Fruit fly (Drosophila melanogaster) Kc167 (cell line): ENCODE results near the gene Bem46.

Experiments used
- Myc ChIP-seq: fragments of >200 bp; optimal IDR thresholded peaks from 2 replicates; lab custom pipeline; 2017; ENCODE audit warnings: missing external identifiers
- Sin3A ChIP-seq: fragments of >200 bp; optimal IDR thresholded peaks from 2 replicates; lab custom pipeline; 2018; ENCODE audit warnings: missing external identifiers
- h ChIP-seq: fragments of >200 bp; optimal IDR thresholded peaks from 3 replicates; lab custom pipeline; 2018; ENCODE audit warnings: missing external identifiers
- insv ChIP-seq: fragments of >200 bp; optimal IDR thresholded peaks from 3 replicates; lab custom pipeline; 2018; ENCODE audit warnings: missing external identifiers
- psq ChIP-seq: fragments of >200 bp; optimal IDR thresholded peaks from 2 replicates; lab custom pipeline; 2017; ENCODE audit warnings: missing external identifiers
- ttk ChIP-seq: sonication (Bioruptor generic); optimal IDR thresholded peaks from 2 replicates; lab custom pipeline; 2017; ENCODE audit warnings: missing external identifiers

Bem46 gene

DNA sequence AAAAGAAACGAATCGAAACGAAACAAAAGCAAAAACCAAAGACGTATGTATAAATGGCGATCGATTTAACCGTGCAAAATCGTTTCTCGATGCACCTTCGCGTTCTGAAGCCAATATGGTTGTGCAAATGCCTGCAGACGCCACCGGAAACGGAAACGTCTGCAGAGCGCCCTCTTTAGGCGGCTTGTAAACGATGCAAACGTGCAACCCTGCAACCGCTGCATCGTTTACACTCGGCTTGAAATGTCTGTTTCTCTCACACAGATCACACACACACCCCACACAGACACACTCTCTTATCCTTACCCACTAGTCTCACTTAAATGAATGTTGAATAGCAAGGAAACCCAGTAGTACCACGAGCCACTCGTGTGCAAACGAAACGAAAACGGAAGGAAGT, 21.0 kb upstream of the Bem46 start:
- no peak for TF ChIP-seq ttk (lab: Kevin White, UChicago)
- no peak for TF ChIP-seq Sin3A (lab: Kevin White, UChicago)
- no peak for TF ChIP-seq insv (lab: Kevin White, UChicago)
- TF ChIP-seq h (lab: Kevin White, UChicago) = no peak
- no peak for TF ChIP-seq Myc (lab: Kevin White, UChicago)
- TF ChIP-seq psq = no peak

DNA sequence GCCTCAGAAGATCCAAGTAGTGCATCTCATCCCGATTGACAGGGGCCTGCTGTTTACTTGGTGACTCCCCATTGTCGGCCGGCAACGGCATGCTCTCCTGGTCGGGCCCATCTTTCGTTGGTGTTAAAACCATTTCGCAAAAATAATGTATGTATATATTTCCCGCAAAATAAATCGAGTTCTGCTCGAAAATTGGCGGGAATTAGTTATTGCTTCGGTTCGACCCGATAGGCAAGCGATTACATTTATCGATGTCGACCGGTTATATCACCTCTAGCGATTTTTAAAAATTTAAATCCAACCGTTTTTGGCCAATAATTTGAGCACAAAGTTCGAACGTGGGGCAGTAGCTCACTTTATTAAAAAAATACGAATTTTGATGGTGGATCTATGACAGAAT, 18.5 kb upstream of the Bem46 start, which contains the start of gene Ts:
TSS of gene Ts (minus strand) at position 201 of the 400 bp plus-strand sequence.
- TF ChIP-seq Sin3A (lab: Kevin White, UChicago) = no peak
- TF ChIP-seq ttk (lab: Kevin White, UChicago) = no peak
- TF ChIP-seq Myc (lab: Kevin White, UChicago) = no peak
- TF ChIP-seq h (lab: Kevin White, UChicago) = no peak
- no peak for TF ChIP-seq insv (lab: Kevin White, UChicago)
- TF ChIP-seq psq = no peak

DNA sequence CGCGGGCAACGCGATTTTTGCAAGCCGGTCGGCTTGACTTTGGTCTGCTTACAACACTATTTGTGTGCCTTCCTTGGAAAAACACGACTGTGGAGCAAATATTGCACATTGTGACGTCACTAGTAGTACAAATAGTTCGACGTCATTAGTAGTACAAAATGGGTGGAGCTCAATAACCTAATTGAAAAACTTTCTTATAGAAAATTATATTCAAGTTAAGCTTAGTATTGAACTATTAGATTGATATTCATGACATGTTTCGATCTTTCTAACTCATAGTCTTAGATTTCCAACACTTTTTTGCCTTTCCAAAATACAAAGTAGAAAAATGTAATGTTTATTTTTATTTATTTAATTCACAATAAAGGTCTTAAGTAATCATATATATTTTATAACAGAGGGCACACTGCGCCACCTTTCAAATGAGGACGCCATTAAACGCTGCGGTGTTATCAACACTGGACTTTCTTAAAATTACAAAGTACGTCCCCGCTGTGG, 15.4 kb upstream of the Bem46 start, which contains the start of the genes Rrp1 and gammaTub23C:
TSS of gene Rrp1 (minus strand) at position 70 of the 498 bp plus-strand sequence.
TSS of gene gammaTub23C (plus strand) at position 453 of the 498 bp plus-strand sequence.
- TF ChIP-seq Myc (lab: Kevin White, UChicago) (no peak), Sin3A (lab: Kevin White, UChicago) (no peak), h (lab: Kevin White, UChicago) (no peak), ttk (lab: Kevin White, UChicago) (no peak), insv (lab: Kevin White, UChicago) (no peak), psq (no peak)

DNA sequence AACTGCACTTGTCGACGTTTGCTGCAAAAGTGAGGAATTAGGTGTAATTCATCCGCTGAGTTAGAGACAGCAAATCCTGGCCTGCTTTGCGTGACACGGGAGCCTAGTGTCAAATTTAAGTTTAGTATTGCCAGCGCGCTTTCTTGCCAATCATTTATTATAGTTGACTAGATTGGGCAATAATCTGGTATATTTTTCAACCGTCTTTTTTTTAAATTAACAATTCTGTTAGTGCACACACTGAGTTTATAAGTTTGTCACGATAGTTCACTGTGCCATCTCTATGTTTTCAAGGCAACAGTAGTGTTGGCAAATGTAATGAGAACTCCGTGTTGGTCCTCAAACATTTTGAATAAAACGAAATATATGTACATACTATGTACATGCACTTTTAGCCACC, 11.1 kb upstream of the Bem46 start, which contains the start of the genes CG9641 and CG3165:
TSS of gene CG9641 (minus strand) at position 34 of the 400 bp plus-strand sequence.
TSS of gene CG3165 (plus strand) at position 294 of the 400 bp plus-strand sequence.
- TF ChIP-seq Myc (lab: Kevin White, UChicago) (no peak), h (lab: Kevin White, UChicago) (no peak), ttk (lab: Kevin White, UChicago) (no peak), insv (lab: Kevin White, UChicago) (no peak), psq (no peak), Sin3A (lab: Kevin White, UChicago) (no peak)

DNA sequence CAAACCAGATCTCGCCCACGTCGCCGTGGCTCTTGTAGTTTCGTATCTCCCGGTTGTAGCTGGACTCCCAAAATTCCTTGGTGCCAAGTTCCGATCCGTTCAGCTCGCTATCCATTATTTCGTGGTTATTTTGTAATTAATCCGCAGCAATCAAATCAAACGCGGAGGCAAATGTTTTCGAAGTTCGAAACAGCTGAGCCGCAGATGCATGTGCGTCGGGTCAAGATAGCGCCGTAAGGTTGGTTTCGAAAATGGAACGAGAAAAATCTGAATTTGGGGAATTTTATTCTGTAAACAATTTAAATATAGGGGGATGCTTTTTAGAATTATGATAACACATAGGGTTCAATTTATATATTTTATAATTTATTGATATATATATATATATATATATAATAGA, 8.8 kb upstream of the Bem46 start, which contains the start of gene CG9643:
TSS of gene CG9643 (minus strand) at position 198 of the 400 bp plus-strand sequence.
- TF ChIP-seq Sin3A (lab: Kevin White, UChicago) = no peak
- TF ChIP-seq Myc (lab: Kevin White, UChicago) = no peak
- no peak for TF ChIP-seq h (lab: Kevin White, UChicago)
- TF ChIP-seq psq = no peak
- TF ChIP-seq insv (lab: Kevin White, UChicago) = no peak
- no peak for TF ChIP-seq ttk (lab: Kevin White, UChicago)

DNA sequence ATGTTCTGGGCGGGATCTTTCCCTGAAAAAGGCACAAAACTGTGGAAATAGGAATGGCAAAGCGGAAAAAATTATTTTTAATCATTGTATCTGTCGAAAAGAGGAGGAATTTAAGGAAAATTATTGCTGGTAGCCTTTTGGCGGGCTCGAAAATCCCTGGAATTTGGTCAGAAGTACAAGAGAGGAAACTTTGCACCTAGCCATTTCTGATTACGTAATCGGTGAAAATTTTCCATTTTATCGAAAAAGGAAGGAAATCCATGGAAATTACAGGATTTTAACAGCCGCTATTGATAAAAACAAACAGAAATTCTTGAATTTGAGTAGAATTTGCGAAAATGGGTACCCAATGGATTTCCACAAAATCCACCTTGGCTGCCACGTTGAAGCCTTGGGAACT, 1.1 kb upstream of the Bem46 start:
- TF ChIP-seq psq = no peak
- TF ChIP-seq ttk (lab: Kevin White, UChicago) = no peak
- no peak for TF ChIP-seq Sin3A (lab: Kevin White, UChicago)

DNA sequence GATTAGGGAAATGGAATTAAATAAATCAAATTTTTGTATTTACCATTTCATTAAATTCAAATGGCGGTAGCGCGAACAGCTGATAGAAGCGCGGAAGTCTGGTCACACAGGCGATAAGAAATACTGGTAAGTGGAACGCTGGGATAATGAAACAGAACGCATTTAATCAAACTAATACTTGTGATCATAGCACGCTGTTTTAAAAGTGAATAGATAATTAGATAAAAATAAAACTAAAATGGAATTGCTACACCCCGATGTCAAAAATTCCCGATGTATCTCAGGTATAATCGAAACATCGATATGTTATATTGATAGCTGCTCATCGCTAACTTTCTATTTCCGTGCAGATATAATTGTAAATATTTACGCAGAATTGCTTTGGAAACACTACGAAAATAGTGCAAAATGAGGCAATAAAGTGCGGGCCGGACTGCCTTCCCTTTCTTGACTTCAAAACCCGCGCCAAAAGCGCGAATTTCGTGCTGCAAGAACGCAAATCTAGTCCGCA, 4.8 kb downstream of the Bem46 start, which contains the start of the genes okr and CG3558:
TSS of gene okr (minus strand) at position 96 of the 511 bp plus-strand sequence.
TSS of gene CG3558 (plus strand) at position 207 of the 511 bp plus-strand sequence.
- TF ChIP-seq insv (lab: Kevin White, UChicago) = no peak

DNA sequence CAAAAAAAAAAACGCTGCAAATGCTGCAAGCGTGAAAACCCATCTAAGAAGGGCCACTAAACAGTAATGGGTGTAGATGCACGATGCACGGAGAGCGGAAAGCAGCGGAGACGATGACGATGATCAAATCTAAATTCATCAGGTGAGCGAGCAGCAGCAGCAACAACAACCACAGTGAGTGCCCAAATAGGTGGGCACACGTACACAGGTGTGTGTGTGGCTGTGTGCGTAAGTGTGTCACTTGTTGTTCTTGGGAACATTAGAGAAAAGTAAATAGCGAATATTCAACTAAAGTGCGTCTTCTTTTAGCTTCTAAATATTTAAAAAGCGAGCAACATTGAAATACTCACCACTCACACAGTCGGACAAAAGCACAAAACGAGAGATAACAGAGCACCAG, 5.3 kb downstream of the Bem46 start:
- TF ChIP-seq psq = no peak
- TF ChIP-seq Myc (lab: Kevin White, UChicago) = no peak

DNA sequence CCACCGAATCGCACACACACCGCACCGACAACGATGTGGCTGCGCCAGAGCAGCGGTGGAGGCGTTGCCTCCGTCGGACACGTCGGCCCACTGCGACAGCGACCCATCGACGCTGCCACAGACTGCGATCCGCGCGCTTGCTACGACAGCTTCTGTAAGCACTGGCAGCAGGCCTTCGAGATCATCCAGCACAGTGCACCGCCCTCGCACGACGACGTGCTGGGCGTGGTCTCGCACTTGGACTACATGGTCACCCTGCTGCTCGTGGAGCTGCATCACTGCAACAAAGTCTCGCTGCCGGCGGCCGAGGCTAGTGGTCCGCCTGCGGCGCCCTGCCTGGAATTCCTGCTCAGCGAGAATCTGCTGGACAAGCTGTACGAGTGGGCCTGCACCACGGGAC, 5.8 kb downstream of the Bem46 start:
- TF ChIP-seq ttk (lab: Kevin White, UChicago) (no peak), Myc (lab: Kevin White, UChicago) (no peak), Sin3A (lab: Kevin White, UChicago) (no peak), psq (no peak), insv (lab: Kevin White, UChicago) (no peak), h (lab: Kevin White, UChicago) (no peak)

DNA sequence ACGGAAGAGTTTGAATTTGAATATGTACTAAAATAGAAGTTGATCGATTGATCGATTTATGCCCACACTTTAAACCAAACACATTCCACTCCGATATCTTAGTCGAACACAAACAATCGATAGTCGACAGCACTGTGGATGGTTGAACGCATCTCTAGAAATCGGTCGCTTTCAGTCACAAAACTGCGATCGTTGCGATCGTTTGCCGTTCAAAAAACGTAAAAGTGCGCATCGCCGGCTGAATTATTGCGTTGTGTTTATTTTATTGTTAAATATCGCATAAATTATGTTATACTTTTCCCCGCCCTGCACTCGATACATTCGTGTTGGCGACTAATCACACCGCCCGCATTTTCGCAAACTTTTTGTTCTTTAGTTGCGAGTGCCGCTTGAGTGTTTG, 11.2 kb downstream of the Bem46 start, which contains the start of gene Ccdc85:
TSS of gene Ccdc85 (plus strand) at position 174 of the 400 bp plus-strand sequence.
- no peak for TF ChIP-seq ttk (lab: Kevin White, UChicago)
- TF ChIP-seq psq = no peak
- no peak for TF ChIP-seq Myc (lab: Kevin White, UChicago)
- no peak for TF ChIP-seq h (lab: Kevin White, UChicago)
- TF ChIP-seq Sin3A (lab: Kevin White, UChicago) = no peak
- no peak for TF ChIP-seq insv (lab: Kevin White, UChicago)

DNA sequence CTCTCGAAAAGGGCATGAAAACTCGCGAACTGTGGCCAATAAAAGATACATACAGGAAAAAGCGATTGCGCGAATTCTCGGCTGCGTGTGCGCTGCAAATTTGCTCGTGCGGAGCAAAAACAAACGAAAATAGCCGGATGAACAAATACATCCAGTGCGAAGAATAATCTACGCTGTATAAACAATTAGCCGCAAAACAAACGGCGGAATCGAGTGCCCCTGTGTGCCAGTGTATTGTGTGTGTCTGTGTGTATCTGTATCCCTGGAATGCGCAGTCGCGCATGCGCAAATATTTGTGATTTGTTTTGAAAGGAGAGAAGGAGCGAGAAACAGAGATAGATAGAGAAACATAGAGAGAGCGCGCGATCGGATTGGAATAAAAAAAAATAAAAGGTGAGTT, 11.7 kb downstream of the Bem46 start:
- TF ChIP-seq psq = no peak
- no peak for TF ChIP-seq Sin3A (lab: Kevin White, UChicago)
- no peak for TF ChIP-seq ttk (lab: Kevin White, UChicago)
- TF ChIP-seq Myc (lab: Kevin White, UChicago) = no peak
- no peak for TF ChIP-seq insv (lab: Kevin White, UChicago)
- TF ChIP-seq h (lab: Kevin White, UChicago) = no peak

DNA sequence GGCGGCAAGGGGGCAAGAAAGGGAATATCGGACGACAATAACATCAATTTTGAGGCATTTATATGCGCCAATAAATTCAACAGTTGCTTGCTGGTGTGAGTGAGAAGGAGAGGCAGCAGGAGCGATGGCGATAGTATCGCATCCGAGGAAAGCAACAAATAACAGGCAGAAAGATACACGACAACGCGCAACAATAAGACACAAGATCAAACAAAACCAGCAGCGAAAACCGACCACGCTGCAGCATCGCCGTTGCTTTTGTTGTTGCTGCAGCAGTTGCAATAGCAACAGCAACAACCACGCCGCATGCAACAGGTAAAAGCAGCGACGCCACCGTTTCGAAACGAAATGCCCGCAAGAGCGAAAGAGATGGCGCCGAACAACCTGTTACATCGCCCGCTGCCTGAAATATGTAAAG, 12.6 kb downstream of the Bem46 start:
- TF ChIP-seq h (lab: Kevin White, UChicago) (no peak), ttk (lab: Kevin White, UChicago) (no peak), Myc (lab: Kevin White, UChicago) (no peak), psq (no peak), Sin3A (lab: Kevin White, UChicago) (no peak), insv (lab: Kevin White, UChicago) (no peak)
